Worm (Caenorhabditis elegans) whole organism, midembryonic: ENCODE results near the gene nipi-4.

Experiments used
- T22C8.4 ChIP-seq: fragments of 200-800 bp; sonication (Bioruptor generic); IDR thresholded peaks from 2 replicates; pipeline ENCODE4 v1.3.6; 2022; ENCODE audit warnings: missing genetic modification characterization, missing compliant biosample characterization
- cog-1 ChIP-seq: sonication (generic microtip); optimal IDR thresholded peaks from 2 replicates; lab custom pipeline; 2016; ENCODE audit warnings: missing genetic modification characterization, missing compliant biosample characterization
- flt-1 ChIP-seq: fragments of 200-800 bp; sonication (Bioruptor generic); IDR thresholded peaks from 2 replicates; pipeline ENCODE4 v1.3.6; 2022; ENCODE audit warnings: missing genetic modification characterization, missing compliant biosample characterization
- klf-2 ChIP-seq: fragments of 200-800 bp; sonication (Bioruptor generic); conservative IDR thresholded peaks from 2 replicates; pipeline ENCODE4 v1.3.6; 2022; ENCODE audit warnings: missing genetic modification reagents, missing genetic modification characterization, missing compliant biosample characterization
- med-1 ChIP-seq: sonication (generic microtip); optimal IDR thresholded peaks from 2 replicates; lab custom pipeline; 2017; ENCODE audit warnings: missing genetic modification characterization, mild to moderate bottlenecking, missing compliant biosample characterization, antibody characterized with exemption, missing genetic modification reagents; ENCODE audit not compliant: insufficient read depth
- ref-1 ChIP-seq: fragments of 200-800 bp; sonication (Bioruptor generic); conservative IDR thresholded peaks from 2 replicates; pipeline ENCODE4 v1.3.6; 2022; ENCODE audit warnings: missing genetic modification reagents, missing genetic modification characterization, missing compliant biosample characterization
- tab-1 ChIP-seq: fragments of 200-800 bp; sonication (Bioruptor generic); IDR thresholded peaks from 2 replicates; pipeline ENCODE4 v1.3.6; 2022; ENCODE audit warnings: missing genetic modification characterization, missing compliant biosample characterization
- ztf-23 ChIP-seq: fragments of 200-800 bp; sonication (Bioruptor generic); IDR thresholded peaks from 2 replicates; pipeline ENCODE4 v1.3.6; 2022; ENCODE audit warnings: missing genetic modification reagents, missing genetic modification characterization, missing compliant biosample characterization
- ztf-29 ChIP-seq: fragments of 200-800 bp; sonication (Bioruptor generic); IDR thresholded peaks from 2 replicates; pipeline ENCODE4 v1.3.6; 2022; ENCODE audit warnings: missing genetic modification reagents, missing genetic modification characterization, missing compliant biosample characterization

Gene nipi-4

ce11 chrV:7836911-7837310 lies 33.7 kb downstream of the nipi-4 start, which contains the start of gene txt-5:
TSS of gene txt-5 (minus strand) at chrV:7837134.
- TF ChIP-seq cog-1: no peak
- TF ChIP-seq T22C8.4 (GFP tag; lab: Robert Waterston, UW): no peak

ce11 chrV:7830952-7831351 lies 39.7 kb downstream of the nipi-4 start:
- TF ChIP-seq ref-1 (GFP tag; lab: Robert Waterston, UW) (no peak), tab-1 (GFP tag; lab: Robert Waterston, UW) (no peak), flt-1 (GFP tag; lab: Robert Waterston, UW) (no peak), cog-1 (no peak), ztf-29 (GFP tag; lab: Robert Waterston, UW) (no peak), T22C8.4 (GFP tag; lab: Robert Waterston, UW) (no peak), klf-2 (GFP tag; lab: Robert Waterston, UW) (no peak), ztf-23 (GFP tag; lab: Robert Waterston, UW) (no peak), med-1 (GFP tag; lab: Kevin White, UChicago) (no peak)

- no peak for TF ChIP-seq ref-1 (GFP tag; lab: Robert Waterston, UW)
- no peak for TF ChIP-seq ztf-29 (GFP tag; lab: Robert Waterston, UW)
- TF ChIP-seq flt-1 (GFP tag; lab: Robert Waterston, UW): no peak
- TF ChIP-seq med-1 (GFP tag; lab: Kevin White, UChicago): no peak
- TF ChIP-seq cog-1: no peak
- TF ChIP-seq tab-1 (GFP tag; lab: Robert Waterston, UW): no peak
Measured at ce11 chrV:7826917-7827316, 43.7 kb downstream of the nipi-4 start, which contains the start of gene mig-6. TSS of gene mig-6 (plus strand) at chrV:7827217.

ce11 chrV:7826362-7826761 lies 44.2 kb downstream of the nipi-4 start:
- TF ChIP-seq med-1 (GFP tag; lab: Kevin White, UChicago) (no peak), T22C8.4 (GFP tag; lab: Robert Waterston, UW) (no peak), tab-1 (GFP tag; lab: Robert Waterston, UW) (no peak), flt-1 (GFP tag; lab: Robert Waterston, UW) (no peak), ztf-29 (GFP tag; lab: Robert Waterston, UW) (no peak), klf-2 (GFP tag; lab: Robert Waterston, UW) (no peak), ztf-23 (GFP tag; lab: Robert Waterston, UW) (no peak), ref-1 (GFP tag; lab: Robert Waterston, UW) (no peak), cog-1 (no peak)

DNA sequence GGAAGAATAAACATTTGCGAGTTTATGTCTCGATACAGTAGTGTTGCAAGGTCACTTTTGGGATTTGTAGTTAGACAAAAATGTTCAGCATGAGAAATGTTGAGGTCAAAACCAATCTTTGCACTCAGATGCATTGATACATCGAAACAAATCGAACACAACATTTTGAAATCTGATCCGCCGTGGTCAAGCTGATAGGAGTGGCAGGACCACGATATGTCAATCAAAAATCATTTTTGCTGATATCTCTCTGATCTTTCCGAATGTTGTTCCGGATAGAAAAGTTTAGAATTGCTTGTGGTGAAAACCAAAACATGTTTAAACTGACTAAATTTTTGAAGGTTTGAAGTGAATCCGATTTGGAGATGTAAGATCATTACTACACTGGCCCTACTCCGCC lies 44.8 kb downstream of the nipi-4 start:
- TF ChIP-seq flt-1 (GFP tag; lab: Robert Waterston, UW) (no peak), ztf-23 (GFP tag; lab: Robert Waterston, UW) (no peak), T22C8.4 (GFP tag; lab: Robert Waterston, UW) (no peak), tab-1 (GFP tag; lab: Robert Waterston, UW) (no peak), ztf-29 (GFP tag; lab: Robert Waterston, UW) (no peak), med-1 (GFP tag; lab: Kevin White, UChicago) (no peak), ref-1 (GFP tag; lab: Robert Waterston, UW) (no peak), klf-2 (GFP tag; lab: Robert Waterston, UW) (no peak), cog-1 (no peak)

DNA sequence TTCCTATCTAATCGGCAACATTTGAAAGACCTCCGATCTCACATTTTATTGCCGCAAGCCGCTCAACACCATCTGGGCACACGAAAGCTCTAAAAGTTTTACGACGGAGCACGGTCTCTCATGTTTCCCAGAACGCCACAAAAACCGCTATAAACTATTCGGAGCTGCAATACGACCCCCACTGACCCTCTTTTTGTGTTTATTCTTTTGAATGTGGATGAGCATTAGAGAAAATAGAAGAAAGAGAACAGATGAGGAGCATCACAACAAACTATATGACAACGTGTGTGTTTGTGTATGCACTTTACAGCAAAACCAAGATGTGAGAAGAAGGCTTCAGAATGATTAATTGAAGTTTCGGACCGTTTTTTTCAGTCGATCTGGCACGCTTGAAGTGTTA lies 46.5 kb downstream of the nipi-4 start:
- TF ChIP-seq ref-1 (GFP tag; lab: Robert Waterston, UW): no peak
- TF ChIP-seq cog-1: no peak
- no peak for TF ChIP-seq flt-1 (GFP tag; lab: Robert Waterston, UW)
- TF ChIP-seq klf-2 (GFP tag; lab: Robert Waterston, UW): no peak
- TF ChIP-seq tab-1 (GFP tag; lab: Robert Waterston, UW): no peak
- TF ChIP-seq ztf-23 (GFP tag; lab: Robert Waterston, UW): no peak
- no peak for TF ChIP-seq med-1 (GFP tag; lab: Kevin White, UChicago)
- TF ChIP-seq T22C8.4 (GFP tag; lab: Robert Waterston, UW): no peak
- TF ChIP-seq ztf-29 (GFP tag; lab: Robert Waterston, UW): no peak

- TF ChIP-seq ztf-29 (GFP tag; lab: Robert Waterston, UW) (no peak), T22C8.4 (GFP tag; lab: Robert Waterston, UW) (no peak), cog-1 (no peak), med-1 (GFP tag; lab: Kevin White, UChicago) (no peak), tab-1 (GFP tag; lab: Robert Waterston, UW) (no peak), flt-1 (GFP tag; lab: Robert Waterston, UW) (no peak), ref-1 (GFP tag; lab: Robert Waterston, UW) (no peak), klf-2 (GFP tag; lab: Robert Waterston, UW) (no peak), ztf-23 (GFP tag; lab: Robert Waterston, UW) (no peak)
Measured at ce11 chrV:7822655-7823054, 48.0 kb downstream of the nipi-4 start.

DNA sequence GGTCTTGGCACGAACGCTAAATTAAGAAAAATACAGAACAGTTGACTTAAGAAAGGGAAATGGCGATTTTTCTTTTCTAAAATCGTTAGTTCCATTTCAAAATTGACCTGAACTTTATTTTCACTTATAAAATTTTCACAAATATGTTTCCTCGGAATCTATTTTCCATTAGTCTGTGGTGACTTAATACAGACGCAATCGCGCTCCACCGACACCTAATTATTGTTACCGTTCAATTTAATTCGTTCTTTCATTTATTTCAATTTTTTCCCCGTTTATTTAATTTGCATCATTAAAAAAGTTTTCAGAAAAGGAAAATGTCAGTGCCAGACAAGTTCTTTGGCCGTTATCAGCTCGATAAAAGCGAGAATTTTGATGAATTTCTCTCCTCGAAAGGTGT lies 50.3 kb downstream of the nipi-4 start, which contains the start of gene lbp-4:
TSS of gene lbp-4 (plus strand) at position 309 of the 400 bp plus-strand sequence.
- no peak for TF ChIP-seq cog-1
- TF ChIP-seq tab-1 (GFP tag; lab: Robert Waterston, UW): no peak
- TF ChIP-seq med-1 (GFP tag; lab: Kevin White, UChicago): no peak
- TF ChIP-seq T22C8.4 (GFP tag; lab: Robert Waterston, UW): no peak
- TF ChIP-seq flt-1 (GFP tag; lab: Robert Waterston, UW): no peak
- no peak for TF ChIP-seq klf-2 (GFP tag; lab: Robert Waterston, UW)

DNA sequence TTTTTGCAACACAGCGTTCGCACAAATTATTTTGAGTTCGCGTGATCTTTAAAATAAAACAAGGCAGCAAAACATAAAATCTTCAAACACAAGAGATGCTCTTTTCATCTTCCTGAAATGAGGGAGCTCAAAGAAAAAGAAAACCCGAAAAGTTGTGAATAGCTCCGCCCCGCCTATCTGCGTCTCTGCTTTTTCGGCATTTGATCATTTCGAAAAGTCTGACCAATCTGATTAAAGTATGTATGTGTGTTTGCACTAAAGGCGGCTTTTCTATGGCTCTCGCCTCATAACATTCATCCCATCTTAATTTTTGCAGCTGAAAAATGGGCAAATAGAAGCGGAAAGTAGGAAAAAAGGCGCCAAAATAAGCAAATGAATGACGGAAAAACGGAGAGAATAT lies 51.0 kb downstream of the nipi-4 start:
- TF ChIP-seq flt-1 (GFP tag; lab: Robert Waterston, UW): no peak
- no peak for TF ChIP-seq med-1 (GFP tag; lab: Kevin White, UChicago)
- no peak for TF ChIP-seq ztf-29 (GFP tag; lab: Robert Waterston, UW)
- TF ChIP-seq tab-1 (GFP tag; lab: Robert Waterston, UW): no peak
- TF ChIP-seq T22C8.4 (GFP tag; lab: Robert Waterston, UW): no peak
- TF ChIP-seq cog-1: no peak
- TF ChIP-seq ref-1 (GFP tag; lab: Robert Waterston, UW): no peak
- no peak for TF ChIP-seq ztf-23 (GFP tag; lab: Robert Waterston, UW)
- no peak for TF ChIP-seq klf-2 (GFP tag; lab: Robert Waterston, UW)
